Fruit fly (Drosophila melanogaster) whole organism: Measurements from ENCODE around the gene CG5938.

Experiments
- psq ChIP-seq: fragments of >200 bp; optimal IDR thresholded peaks from 2 replicates; lab custom pipeline; 2017
- usp ChIP-seq: fragments of >200 bp; optimal IDR thresholded peaks from 2 replicates; lab custom pipeline; 2017; ENCODE audit warnings: missing biosample characterization, missing genetic modification characterization, mixed read lengths

DNA sequence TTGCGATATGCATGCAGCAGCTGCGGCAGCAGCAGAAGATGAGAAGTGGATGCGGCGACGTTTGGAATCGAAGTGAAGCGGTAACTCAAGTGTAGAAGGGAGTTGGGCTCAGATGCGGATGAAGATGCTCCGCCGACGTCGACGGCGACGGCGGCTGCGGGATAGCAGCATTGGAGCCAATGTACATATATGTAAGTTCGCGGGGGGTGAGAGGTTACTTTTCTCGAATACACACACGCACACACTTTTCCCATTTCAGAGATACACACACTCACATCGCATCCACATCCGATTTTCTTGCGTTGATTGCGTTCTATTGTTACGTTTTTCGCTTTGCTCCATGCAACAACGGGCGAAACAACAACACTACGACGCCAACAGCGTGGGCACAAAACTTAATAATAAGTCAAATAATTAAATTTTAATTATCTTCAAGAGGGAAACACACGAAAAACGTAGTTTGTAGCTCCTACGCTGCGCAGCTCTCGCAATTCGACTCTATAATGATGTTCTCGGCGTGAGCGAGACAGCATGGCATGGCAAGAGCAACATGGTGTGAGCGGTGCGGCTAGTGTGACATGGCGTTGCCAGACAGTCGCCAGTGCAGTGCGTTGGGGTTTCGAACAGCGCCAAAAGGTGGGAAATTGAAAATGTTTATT, 29.7 kb upstream of the CG5938 start, which contains the start of gene CG18766:
- TF ChIP-seq psq (lab: Kevin White, UChicago): no peak
- TF ChIP-seq usp (GFP tag; lab: Kevin White, UChicago): no peak
